Worm (Caenorhabditis elegans): ENCODE measurements around the gene hst-3.1.

Gene hst-3.1

ce11 chrII:6120548-6120947 lies 48.5 kb downstream of the hst-3.1 start:
- no peak for TF ChIP-seq atf-7 (tag; optimal IDR thresholded peaks at IDR 0.05)

- no peak for TF ChIP-seq ceh-40 (GFP tag; IDR thresholded peaks at IDR 0.05)
- TF ChIP-seq egl-18 (GFP tag; IDR thresholded peaks at IDR 0.05): no peak
- TF ChIP-seq sptf-2 (GFP tag; optimal IDR thresholded peaks at IDR 0.05): no peak
- TF ChIP-seq rec-8 (tag; optimal IDR thresholded peaks at IDR 0.05): no peak
- TF ChIP-seq cebp-1 (GFP tag; IDR thresholded peaks at IDR 0.05): no peak
- no peak for TF ChIP-seq cebp-1 (tag; optimal IDR thresholded peaks at IDR 0.05)
- TF ChIP-seq lin-26 (GFP tag; IDR thresholded peaks at IDR 0.05): no peak
- TF ChIP-seq T07F8.4 (tag; optimal IDR thresholded peaks at IDR 0.05): no peak
- TF ChIP-seq unc-62 (GFP tag; optimal IDR thresholded peaks at IDR 0.05): no peak
- no peak for TF ChIP-seq die-1 (tag; optimal IDR thresholded peaks at IDR 0.05)
Measured at ce11 chrII:6118163-6118562, 50.9 kb downstream of the hst-3.1 start, which contains the start of gene C29H12.6. Gene C29H12.6, minus strand, starts transcription at chrII:6118263.

ce11 chrII:6116701-6117100 lies 52.4 kb downstream of the hst-3.1 start:
- TF ChIP-seq lir-1 (GFP tag; conservative IDR thresholded peaks at IDR 0.05): no peak
- TF ChIP-seq ceh-100 (GFP tag; IDR thresholded peaks at IDR 0.05): no peak
- no peak for TF ChIP-seq lag-1 (GFP tag; IDR thresholded peaks at IDR 0.05)
- no peak for TF ChIP-seq F57C9.4 (tag; optimal IDR thresholded peaks at IDR 0.05)
- TF ChIP-seq D2030.7 (GFP tag; IDR thresholded peaks at IDR 0.05): no peak
- no peak for TF ChIP-seq nhr-80 (tag; optimal IDR thresholded peaks at IDR 0.05)
- no peak for TF ChIP-seq atf-7 (tag; optimal IDR thresholded peaks at IDR 0.05)
